Worm (Caenorhabditis elegans) whole organism, young adult: ENCODE results near the gene mnk-1.

ENCODE experiments used
- B0019.2 ChIP-seq: fragments of 200-800 bp; sonication (Bioruptor generic); conservative IDR thresholded peaks from 2 replicates; pipeline ENCODE4 v1.3.6; 2022; ENCODE audit warnings: missing genetic modification reagents, missing genetic modification characterization, missing compliant biosample characterization
- B0035.1 ChIP-seq: sonication (generic microtip); optimal IDR thresholded peaks from 2 replicates; lab custom pipeline; 2016; ENCODE audit warnings: missing genetic modification characterization, mild to moderate bottlenecking, missing compliant biosample characterization, missing genotype, missing genetic modification reagents
- C06A6.2 ChIP-seq: fragments of 200-800 bp; sonication (Bioruptor generic); conservative IDR thresholded peaks from 2 replicates; pipeline ENCODE4 v1.3.6; 2022; ENCODE audit warnings: missing genetic modification characterization, missing compliant biosample characterization
- C17E4.6 ChIP-seq: fragments of 200-800 bp; sonication (Bioruptor generic); IDR thresholded peaks from 2 replicates; pipeline ENCODE4 v1.3.6; 2022; ENCODE audit warnings: missing genetic modification reagents, missing genetic modification characterization, missing compliant biosample characterization
- D2030.7 ChIP-seq: fragments of 200-800 bp; sonication (Bioruptor generic); IDR thresholded peaks from 2 replicates; pipeline ENCODE4 v1.3.6; 2022; ENCODE audit warnings: missing genetic modification reagents, missing genetic modification characterization, missing compliant biosample characterization
- F22D6.2 ChIP-seq: sonication (generic microtip); optimal IDR thresholded peaks from 2 replicates; lab custom pipeline; 2016; ENCODE audit warnings: mild to moderate bottlenecking, missing genetic modification characterization, missing compliant biosample characterization
- F33H1.4 ChIP-seq: fragments of 200-800 bp; sonication (Bioruptor generic); IDR thresholded peaks from 2 replicates; pipeline ENCODE4 v1.3.6; 2022; ENCODE audit warnings: missing genetic modification reagents, missing genetic modification characterization, missing compliant biosample characterization
- F57A8.1 ChIP-seq: fragments of 200-800 bp; sonication (Bioruptor generic); optimal IDR thresholded peaks from 2 replicates; lab custom pipeline; 2018; ENCODE audit warnings: mild to moderate bottlenecking, missing genetic modification characterization, moderate library complexity, missing compliant biosample characterization
- K11D2.4 ChIP-seq: fragments of 200-800 bp; sonication (Bioruptor generic); IDR thresholded peaks from 2 replicates; pipeline ENCODE4 v1.3.6; 2022; ENCODE audit warnings: missing genetic modification reagents, missing genetic modification characterization, missing compliant biosample characterization
- Y53F4B.3 ChIP-seq: fragments of 200-800 bp; sonication (Bioruptor generic); IDR thresholded peaks from 2 replicates; pipeline ENCODE4 v1.3.6; 2022; ENCODE audit warnings: missing genetic modification reagents, missing genetic modification characterization, missing compliant biosample characterization
- Y53G8AR.9 ChIP-seq: fragments of 200-800 bp; sonication (Bioruptor generic); conservative IDR thresholded peaks from 2 replicates; pipeline ENCODE4 v1.3.6; 2022; ENCODE audit warnings: missing genetic modification reagents, missing genetic modification characterization, missing compliant biosample characterization
- akir-1 ChIP-seq: fragments of 200-800 bp; sonication (Bioruptor generic); optimal IDR thresholded peaks from 2 replicates; lab custom pipeline; 2018; ENCODE audit warnings: mild to moderate bottlenecking, missing genetic modification characterization, moderate library complexity, missing compliant biosample characterization
- ama-1 ChIP-seq, 3 experiments: fragments of 150-350 bp in 1 of 3; sonication (generic microtip) in 2 of 3; optimal IDR thresholded peaks; 2 replicates each; lab custom pipeline; 2014 to 2018; ENCODE audit warnings: missing biosample characterization in 2 of 3, missing genetic modification characterization in 2 of 3, missing genetic modification reagents in 2 of 3
- cebp-1 ChIP-seq, 2 experiments: fragments of 200-800 bp in 1 of 2; sonication (Bioruptor generic) in 1 of 2; sonication (generic microtip) in 1 of 2; IDR thresholded peaks in 1 of 2; optimal IDR thresholded peaks in 1 of 2; 2 replicates each; pipeline versions ENCODE4 v1.3.6 to Lab custom; 2017 to 2022; ENCODE audit warnings: missing compliant biosample characterization in 2 of 2, missing genetic modification characterization in 2 of 2, mild to moderate bottlenecking in 1 of 2, missing genetic modification reagents in 1 of 2, moderate library complexity in 1 of 2
- cebp-2 ChIP-seq: fragments of 200-800 bp; sonication (Bioruptor generic); IDR thresholded peaks from 2 replicates; pipeline ENCODE4 v1.3.6; 2022; ENCODE audit warnings: missing genetic modification characterization, missing compliant biosample characterization
- die-1 ChIP-seq: sonication (generic microtip); optimal IDR thresholded peaks from 2 replicates; lab custom pipeline; 2016; ENCODE audit warnings: missing genotype, mild to moderate bottlenecking, missing genetic modification characterization, missing compliant biosample characterization
- dox-1 ChIP-seq: fragments of 200-800 bp; sonication (Bioruptor generic); IDR thresholded peaks from 2 replicates; pipeline ENCODE4 v1.3.6; 2022; ENCODE audit warnings: missing genetic modification reagents, missing genetic modification characterization, missing compliant biosample characterization
- egl-44 ChIP-seq: fragments of 200-800 bp; sonication (Bioruptor generic); IDR thresholded peaks from 2 replicates; pipeline ENCODE4 v1.3.6; 2022; ENCODE audit warnings: missing genetic modification reagents, missing genetic modification characterization, missing compliant biosample characterization
- ekl-4 ChIP-seq: fragments of 200-800 bp; sonication (Bioruptor generic); IDR thresholded peaks from 2 replicates; pipeline ENCODE4 v1.3.6; 2022; ENCODE audit warnings: missing genetic modification reagents, missing genetic modification characterization, missing compliant biosample characterization
- gei-17 ChIP-seq: fragments of 200-800 bp; sonication (Bioruptor generic); optimal IDR thresholded peaks from 2 replicates; lab custom pipeline; 2018; ENCODE audit warnings: mild to moderate bottlenecking, missing genetic modification characterization, missing compliant biosample characterization
- him-1 ChIP-seq: sonication (generic microtip); optimal IDR thresholded peaks from 2 replicates; lab custom pipeline; 2016; ENCODE audit warnings: missing genotype, missing genetic modification reagents, missing genetic modification characterization, missing compliant biosample characterization
- hmg-1.2 ChIP-seq: fragments of 200-800 bp; sonication (Bioruptor generic); IDR thresholded peaks from 2 replicates; pipeline ENCODE4 v1.3.6; 2022; ENCODE audit warnings: missing genetic modification reagents, missing genetic modification characterization, missing compliant biosample characterization
- let-526 ChIP-seq: fragments of 200-800 bp; sonication (Bioruptor generic); IDR thresholded peaks from 2 replicates; pipeline ENCODE4 v1.3.6; 2022; ENCODE audit warnings: missing genetic modification reagents, missing genetic modification characterization, missing compliant biosample characterization
- let-607 ChIP-seq, 2 experiments: fragments of 200-800 bp in 1 of 2; sonication (Bioruptor generic) in 1 of 2; sonication (generic microtip) in 1 of 2; optimal IDR thresholded peaks; 2 replicates each; lab custom pipeline; 2016 to 2018; ENCODE audit warnings: mild to moderate bottlenecking in 2 of 2, missing compliant biosample characterization in 2 of 2, missing genetic modification characterization in 2 of 2, moderate library complexity in 2 of 2, missing genotype in 1 of 2
- lin-40 ChIP-seq: sonication (generic microtip); optimal IDR thresholded peaks from 2 replicates; lab custom pipeline; 2016; ENCODE audit warnings: missing genetic modification characterization, mild to moderate bottlenecking, missing compliant biosample characterization, missing genotype, missing genetic modification reagents
- lir-1 ChIP-seq: fragments of 200-800 bp; sonication (Bioruptor generic); conservative IDR thresholded peaks from 2 replicates; pipeline ENCODE4 v1.3.6; 2022; ENCODE audit warnings: missing genetic modification reagents, missing genetic modification characterization, missing compliant biosample characterization
- lsl-1 ChIP-seq: fragments of 200-800 bp; sonication (Bioruptor generic); optimal IDR thresholded peaks from 2 replicates; lab custom pipeline; 2018; ENCODE audit warnings: mild to moderate bottlenecking, missing genetic modification characterization, moderate library complexity, missing compliant biosample characterization
- madf-8 ChIP-seq: fragments of 200-800 bp; sonication (Bioruptor generic); conservative IDR thresholded peaks from 2 replicates; pipeline ENCODE4 v1.3.6; 2022; ENCODE audit warnings: missing genetic modification reagents, missing genetic modification characterization, missing compliant biosample characterization
- mcd-1 ChIP-seq: fragments of 200-800 bp; sonication (Bioruptor generic); IDR thresholded peaks from 2 replicates; pipeline ENCODE4 v1.3.6; 2022; ENCODE audit warnings: missing genetic modification reagents, missing genetic modification characterization, missing compliant biosample characterization
- nfya-2 ChIP-seq: fragments of 200-800 bp; sonication (Bioruptor generic); IDR thresholded peaks from 2 replicates; pipeline ENCODE4 v1.3.6; 2022; ENCODE audit warnings: missing genetic modification reagents, missing genetic modification characterization, missing compliant biosample characterization
- nfyb-1 ChIP-seq: fragments of 200-800 bp; sonication (Bioruptor generic); IDR thresholded peaks from 2 replicates; pipeline ENCODE4 v1.3.6; 2022; ENCODE audit warnings: missing genetic modification reagents, missing genetic modification characterization, missing compliant biosample characterization
- nhr-27 ChIP-seq: fragments of 200-800 bp; sonication (Bioruptor generic); optimal IDR thresholded peaks from 2 replicates; lab custom pipeline; 2018; ENCODE audit warnings: mild to moderate bottlenecking, missing genetic modification characterization, moderate library complexity, missing compliant biosample characterization
- nhr-80 ChIP-seq: sonication (generic microtip); optimal IDR thresholded peaks from 2 replicates; lab custom pipeline; 2016; ENCODE audit warnings: missing genetic modification characterization, missing compliant biosample characterization
- pbrm-1 ChIP-seq: fragments of 200-800 bp; sonication (Bioruptor generic); IDR thresholded peaks from 2 replicates; pipeline ENCODE4 v1.3.6; 2022; ENCODE audit warnings: missing genetic modification reagents, missing genetic modification characterization, missing compliant biosample characterization
- rec-8 ChIP-seq, 2 experiments: sonication (generic microtip); optimal IDR thresholded peaks; 2 replicates each; lab custom pipeline; 2016; ENCODE audit warnings: mild to moderate bottlenecking in 2 of 2, missing genetic modification characterization in 2 of 2, missing genetic modification reagents in 2 of 2, missing genotype in 2 of 2, missing biosample characterization in 1 of 2, missing compliant biosample characterization in 1 of 2, moderate library complexity in 1 of 2
- repo-1 ChIP-seq: sonication (generic microtip); optimal IDR thresholded peaks from 2 replicates; lab custom pipeline; 2017; ENCODE audit warnings: mild to moderate bottlenecking, missing genetic modification characterization, missing compliant biosample characterization
- snpc-1.3 ChIP-seq: sonication (generic microtip); optimal IDR thresholded peaks from 2 replicates; lab custom pipeline; 2017; ENCODE audit warnings: missing genetic modification characterization, mild to moderate bottlenecking, missing compliant biosample characterization, antibody characterized with exemption, moderate library complexity, missing genotype, missing genetic modification reagents; ENCODE audit not compliant: insufficient read depth
- sptf-2 ChIP-seq: fragments of 200-800 bp; sonication (Bioruptor generic); optimal IDR thresholded peaks from 2 replicates; lab custom pipeline; 2018; ENCODE audit warnings: mild to moderate bottlenecking, missing genetic modification characterization, missing compliant biosample characterization
- tbp1 ChIP-seq: fragments of 200-800 bp; sonication (Bioruptor generic); optimal IDR thresholded peaks from 2 replicates; lab custom pipeline; 2018; ENCODE audit warnings: mild to moderate bottlenecking, missing genetic modification characterization, missing compliant biosample characterization
- tbx-9 ChIP-seq: sonication (generic microtip); optimal IDR thresholded peaks from 2 replicates; lab custom pipeline; 2016; ENCODE audit warnings: borderline replicate concordance, missing genetic modification characterization, inconsistent platforms, missing compliant biosample characterization
- tlf-1 ChIP-seq: fragments of 200-800 bp; sonication (Bioruptor generic); optimal IDR thresholded peaks from 2 replicates; lab custom pipeline; 2018; ENCODE audit warnings: mild to moderate bottlenecking, missing genetic modification characterization, missing compliant biosample characterization
- unc-62 ChIP-seq: fragments of 150-350 bp; optimal IDR thresholded peaks from 2 replicates; lab custom pipeline; 2014; ENCODE audit warnings: missing biosample characterization, missing genetic modification reagents, missing genetic modification characterization

The mnk-1 gene

DNA sequence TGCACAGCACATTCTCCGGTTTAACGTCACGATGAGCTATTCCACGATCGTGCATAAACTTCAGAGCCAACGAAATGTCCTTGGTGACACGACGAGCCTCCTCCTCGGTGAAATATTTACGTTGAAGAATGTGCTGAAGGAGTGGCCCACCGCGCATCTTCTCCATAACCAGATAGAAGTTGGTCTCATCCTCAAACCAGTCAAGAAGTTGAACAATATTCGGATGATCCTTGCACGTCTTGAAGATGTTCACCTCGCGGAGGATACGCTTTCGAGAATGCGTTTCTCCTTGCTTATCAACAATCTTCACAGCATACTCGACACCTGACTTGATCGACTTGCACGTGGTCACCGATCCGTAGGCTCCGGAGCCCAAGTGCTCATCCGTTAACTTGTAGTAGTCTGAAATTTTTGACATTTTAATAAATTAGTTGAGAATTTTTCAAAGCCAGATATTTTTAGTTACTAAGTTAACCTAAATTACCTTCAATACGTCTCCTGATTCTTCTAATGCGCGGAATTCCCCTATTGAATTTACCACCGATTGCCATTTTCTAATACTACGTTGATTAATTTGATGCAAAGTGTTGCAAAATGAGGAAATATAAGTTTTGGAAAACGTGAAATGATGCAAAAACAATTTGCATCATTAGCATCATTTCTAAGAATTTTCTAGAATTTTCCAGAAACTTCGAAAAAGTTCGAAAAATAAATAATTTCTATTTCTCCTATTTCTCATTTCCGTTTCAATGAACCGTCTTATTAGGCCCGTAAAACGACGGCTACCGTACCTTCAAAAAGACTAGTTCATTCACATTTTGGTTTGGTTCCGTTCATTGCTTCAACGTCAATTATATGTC lies 8.7 kb downstream of the mnk-1 start (continued):
- TF ChIP-seq snpc-1.3 (tag; lab: Kevin White, UChicago): no peak
- TF ChIP-seq, all 124 proteins: peak for 26

DNA sequence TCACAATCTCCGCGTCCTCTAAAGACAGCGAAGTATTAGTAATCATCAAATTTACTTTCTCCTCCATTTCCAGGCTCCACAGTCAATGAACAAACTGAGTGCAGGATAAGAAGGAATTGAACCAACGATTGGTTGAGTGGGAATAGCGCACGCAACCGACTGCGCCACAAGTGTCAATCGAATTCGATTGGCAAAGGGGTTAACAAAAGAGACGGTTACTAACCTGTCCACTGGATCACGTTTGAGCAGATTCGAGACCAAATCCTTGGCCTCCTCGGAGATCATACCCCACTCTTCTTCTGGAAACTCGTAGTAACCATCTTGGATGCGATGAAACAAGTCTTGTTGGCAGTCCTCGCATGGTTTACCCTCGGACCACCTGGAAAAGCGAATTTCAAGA lies 9.6 kb downstream of the mnk-1 start:
- no peak for TF ChIP-seq lin-40 (tag; lab: Kevin White, UChicago)
- TF ChIP-seq Y53G8AR.9: peak; percentile 30; the same call in 1 of the 2 replicates
- no peak; the same call in 1 of the 2 replicates for TF ChIP-seq dox-1
- TF ChIP-seq F57A8.1 (GFP tag; lab: Kevin White, UChicago): no peak
- TF ChIP-seq egl-44 (GFP tag; lab: Robert Waterston, UW): no peak; the same call in 1 of the 2 replicates
- TF ChIP-seq B0019.2: no peak
- TF ChIP-seq unc-62 (GFP tag; lab: Kevin White, UChicago): no peak
- TF ChIP-seq rec-8 (tag; optimal IDR thresholded peaks at IDR 0.05; lab: Kevin White, UChicago): no peak
- no peak for TF ChIP-seq him-1 (tag; lab: Kevin White, UChicago)
- TF ChIP-seq gei-17 (GFP tag; lab: Kevin White, UChicago): no peak
- no peak for TF ChIP-seq nhr-27
- no peak for TF ChIP-seq mcd-1
- TF ChIP-seq cebp-2 (GFP tag; lab: Robert Waterston, UW): 0 out of 2 replicates have a peak, but pooled peaks have one; percentile 3
- TF ChIP-seq C06A6.2 (GFP tag; lab: Robert Waterston, UW): no peak
- TF ChIP-seq sptf-2 (GFP tag; lab: Kevin White, UChicago): peak; percentile 48
- TF ChIP-seq K11D2.4 (GFP tag; lab: Robert Waterston, UW): 0 out of 2 replicates have a peak, but pooled peaks have one; percentile 10
- TF ChIP-seq tbx-9: no peak
- TF ChIP-seq ekl-4 (GFP tag; lab: Robert Waterston, UW): no peak; the same call in 1 of the 2 replicates
- TF ChIP-seq tbp1: peak; percentile 87
- no peak for TF ChIP-seq akir-1 (GFP tag; lab: Kevin White, UChicago)
- TF ChIP-seq cebp-1 (GFP tag; IDR thresholded peaks at IDR 0.05; lab: Robert Waterston, UW): no peak
- TF ChIP-seq cebp-1 (tag; optimal IDR thresholded peaks at IDR 0.05; lab: Kevin White, UChicago): no peak
- TF ChIP-seq tlf-1 (GFP tag; lab: Kevin White, UChicago): no peak
- 0 out of 2 replicates have a peak, but pooled peaks have one; percentile 20 for TF ChIP-seq hmg-1.2 (GFP tag; lab: Robert Waterston, UW)
- TF ChIP-seq nhr-80 (tag; lab: Kevin White, UChicago): no peak
- TF ChIP-seq lsl-1: peak; percentile 6
- no peak for TF ChIP-seq pbrm-1 (GFP tag; lab: Robert Waterston, UW)
- TF ChIP-seq nfyb-1 (GFP tag; lab: Robert Waterston, UW): no peak
- TF ChIP-seq lir-1 (GFP tag; lab: Robert Waterston, UW): no peak
- peak; percentile 1 for TF ChIP-seq die-1 (tag; lab: Kevin White, UChicago)
- no peak; the same call in 1 of the 2 replicates for TF ChIP-seq madf-8 (GFP tag; lab: Robert Waterston, UW)
- TF ChIP-seq B0035.1 (tag; lab: Kevin White, UChicago): peak; percentile 13
- TF ChIP-seq ama-1 (optimal IDR thresholded peaks at IDR 0.05; lab: Kevin White, UChicago): peak; percentile 93
- TF ChIP-seq ama-1 (GFP tag; optimal IDR thresholded peaks at IDR 0.05; lab: Kevin White, UChicago): no peak
- TF ChIP-seq D2030.7: no peak; the same call in 1 of the 2 replicates
- no peak for TF ChIP-seq repo-1 (tag; lab: Kevin White, UChicago)
- 0 out of 2 replicates have a peak, but pooled peaks have one; percentile 7 for TF ChIP-seq F33H1.4 (GFP tag; lab: Robert Waterston, UW)
- no peak for TF ChIP-seq nfya-2 (GFP tag; lab: Robert Waterston, UW)
- TF ChIP-seq C17E4.6 (GFP tag; lab: Robert Waterston, UW): no peak
- TF ChIP-seq let-526: no peak
- peak in 1 of 2 experiments; percentile 2 for TF ChIP-seq let-607 (tag; optimal IDR thresholded peaks at IDR 0.05; lab: Kevin White, UChicago)
- peak; percentile 40 for TF ChIP-seq snpc-1.3 (tag; lab: Kevin White, UChicago)
- TF ChIP-seq Y53F4B.3 (GFP tag; lab: Robert Waterston, UW): no peak
- TF ChIP-seq F22D6.2 (tag; lab: Kevin White, UChicago): no peak
